Fruit fly (Drosophila melanogaster) whole organism, embryonic: ENCODE results near the gene CG14104.

Experiments
- Bgb ChIP-seq: fragments of 200-800 bp; sonication (Bioruptor generic); IDR thresholded peaks from 2 replicates; pipeline ENCODE4 v1.3.6; 2022; ENCODE audit warnings: missing biosample characterization, missing genetic modification characterization; ENCODE audit not compliant: partially characterized antibody
- CG10321 ChIP-seq: fragments of 200-800 bp; sonication (Bioruptor generic); IDR thresholded peaks from 2 replicates; pipeline ENCODE4 v1.3.6; 2022; ENCODE audit warnings: missing biosample characterization, missing genetic modification characterization
- CG10431 ChIP-seq: fragments of 200-800 bp; sonication (Bioruptor generic); optimal IDR thresholded peaks from 3 replicates; lab custom pipeline; 2018; ENCODE audit warnings: missing biosample characterization, mild to moderate bottlenecking, missing genetic modification characterization
- CG12104 ChIP-seq: fragments of 200-800 bp; sonication (Bioruptor generic); optimal IDR thresholded peaks from 3 replicates; lab custom pipeline; 2016; ENCODE audit warnings: missing biosample characterization, missing genetic modification characterization
- CG17829 ChIP-seq: fragments of 200-800 bp; optimal IDR thresholded peaks from 2 replicates; lab custom pipeline; 2019; ENCODE audit warnings: missing biosample characterization, mild to moderate bottlenecking, missing genetic modification characterization, moderate library complexity
- CG17912 ChIP-seq: fragments of 200-800 bp; sonication (Bioruptor generic); optimal IDR thresholded peaks from 2 replicates; lab custom pipeline; 2018; ENCODE audit warnings: missing biosample characterization, mild to moderate bottlenecking, missing genetic modification characterization
- CG2116 ChIP-seq: fragments of 200-800 bp; sonication (Bioruptor generic); optimal IDR thresholded peaks from 3 replicates; lab custom pipeline; 2018; ENCODE audit warnings: missing biosample characterization, mild to moderate bottlenecking, missing genetic modification characterization
- CG2129 ChIP-seq: fragments of 200-800 bp; sonication (Bioruptor generic); IDR thresholded peaks from 2 replicates; pipeline ENCODE4 v1.3.6; 2022; ENCODE audit warnings: missing biosample characterization, missing genetic modification characterization; ENCODE audit not compliant: partially characterized antibody
- CG2889 ChIP-seq: fragments of 200-800 bp; sonication (Bioruptor generic); IDR thresholded peaks from 3 replicates; pipeline ENCODE4 v1.3.6; 2022; ENCODE audit warnings: missing biosample characterization, missing genetic modification characterization
- CG34376 ChIP-seq: fragments of 200-800 bp; sonication (Bioruptor generic); optimal IDR thresholded peaks from 2 replicates; lab custom pipeline; 2018; ENCODE audit warnings: missing biosample characterization, mild to moderate bottlenecking, missing genetic modification characterization
- CG42726 ChIP-seq: fragments of 200-800 bp; sonication (Bioruptor generic); IDR thresholded peaks from 2 replicates; pipeline ENCODE4 v1.3.6; 2022; ENCODE audit warnings: missing biosample characterization, missing genetic modification characterization; ENCODE audit not compliant: partially characterized antibody
- CG4730 ChIP-seq: fragments of 200-800 bp; sonication (Bioruptor generic); IDR thresholded peaks from 2 replicates; pipeline ENCODE4 v1.3.6; 2022; ENCODE audit warnings: missing biosample characterization, missing genetic modification characterization
- CG4854 ChIP-seq: fragments of 200-800 bp; sonication (Bioruptor generic); optimal IDR thresholded peaks from 2 replicates; lab custom pipeline; 2016; ENCODE audit warnings: missing biosample characterization, missing genetic modification characterization, inconsistent platforms
- CG6175 ChIP-seq: fragments of 200-800 bp; sonication (Bioruptor generic); IDR thresholded peaks from 3 replicates; pipeline ENCODE4 v1.3.6; 2022; ENCODE audit warnings: missing biosample characterization, missing genetic modification characterization
- CG6854 ChIP-seq: fragments of 200-800 bp; sonication (Bioruptor generic); optimal IDR thresholded peaks from 3 replicates; lab custom pipeline; 2017; ENCODE audit warnings: missing biosample characterization, mild to moderate bottlenecking, missing genetic modification characterization
- CG8290 ChIP-seq, 3 experiments: fragments of 200-800 bp; sonication (Bioruptor generic); optimal IDR thresholded peaks; 2 replicates each; lab custom pipeline; 2016 to 2019; ENCODE audit warnings: missing biosample characterization in 3 of 3, missing genetic modification characterization in 3 of 3, mild to moderate bottlenecking in 2 of 3, moderate library complexity in 1 of 3
- CTCF ChIP-seq: fragments of 200-800 bp; sonication (Bioruptor generic); optimal IDR thresholded peaks from 2 replicates; lab custom pipeline; 2017; ENCODE audit warnings: missing biosample characterization, mild to moderate bottlenecking, missing genetic modification characterization, moderate library complexity
- Dll ChIP-seq: fragments of 200-800 bp; sonication (Bioruptor generic); IDR thresholded peaks from 4 replicates; pipeline ENCODE4 v1.3.6; 2022; ENCODE audit warnings: missing biosample characterization, missing genetic modification characterization; ENCODE audit not compliant: partially characterized antibody
- Dp ChIP-seq: fragments of 200-800 bp; sonication (Bioruptor generic); optimal IDR thresholded peaks from 2 replicates; lab custom pipeline; 2018; ENCODE audit warnings: missing biosample characterization, mild to moderate bottlenecking, missing genetic modification characterization, moderate library complexity
- ERR ChIP-seq: fragments of 200-800 bp; sonication (Bioruptor generic); optimal IDR thresholded peaks from 2 replicates; lab custom pipeline; 2016; ENCODE audit warnings: missing biosample characterization, missing genetic modification characterization
- HLHmδ ChIP-seq: fragments of 200-800 bp; sonication (Bioruptor generic); optimal IDR thresholded peaks from 2 replicates; lab custom pipeline; 2018; ENCODE audit warnings: missing biosample characterization, mild to moderate bottlenecking, missing genetic modification characterization, moderate library complexity
- Lpt ChIP-seq: fragments of >200 bp; optimal IDR thresholded peaks from 2 replicates; lab custom pipeline; 2018; ENCODE audit warnings: missing biosample characterization, missing genetic modification characterization
- MBD-R2 ChIP-seq: fragments of 200-800 bp; sonication (Bioruptor generic); IDR thresholded peaks from 2 replicates; pipeline ENCODE4 v1.3.6; 2022; ENCODE audit warnings: missing biosample characterization, missing genetic modification characterization
- Max ChIP-seq: fragments of 200-800 bp; sonication (Bioruptor generic); optimal IDR thresholded peaks from 2 replicates; lab custom pipeline; 2016; ENCODE audit warnings: missing biosample characterization, mild to moderate bottlenecking, missing genetic modification characterization
- Nf-YB ChIP-seq: fragments of 200-800 bp; sonication (Bioruptor generic); optimal IDR thresholded peaks from 3 replicates; lab custom pipeline; 2019; ENCODE audit warnings: missing biosample characterization, mild to moderate bottlenecking, missing genetic modification characterization, moderate library complexity
- Opbp ChIP-seq: fragments of 200-800 bp; sonication (Bioruptor generic); IDR thresholded peaks from 3 replicates; pipeline ENCODE4 v1.3.6; 2022; ENCODE audit warnings: missing biosample characterization, missing genetic modification characterization; ENCODE audit not compliant: partially characterized antibody
- Scr ChIP-seq: fragments of 200-800 bp; sonication (Bioruptor generic); IDR thresholded peaks from 2 replicates; pipeline ENCODE4 v1.3.6; 2022; ENCODE audit warnings: missing biosample characterization, missing genetic modification characterization; ENCODE audit not compliant: partially characterized antibody
- amos ChIP-seq: fragments of 200-800 bp; sonication (Bioruptor generic); IDR thresholded peaks from 2 replicates; pipeline ENCODE4 v1.3.6; 2022; ENCODE audit warnings: missing biosample characterization, missing genetic modification characterization; ENCODE audit not compliant: partially characterized antibody
- chm ChIP-seq: fragments of 200-800 bp; sonication (Bioruptor generic); IDR thresholded peaks from 2 replicates; pipeline ENCODE4 v1.3.6; 2022; ENCODE audit warnings: missing biosample characterization, missing genetic modification characterization
- gfzf ChIP-seq: fragments of 200-800 bp; sonication (Bioruptor generic); optimal IDR thresholded peaks from 2 replicates; lab custom pipeline; 2016; ENCODE audit warnings: missing biosample characterization, mild to moderate bottlenecking, missing genetic modification characterization, moderate library complexity
- her ChIP-seq: fragments of 200-800 bp; sonication (Bioruptor generic); optimal IDR thresholded peaks from 2 replicates; lab custom pipeline; 2016; ENCODE audit warnings: missing biosample characterization, missing genetic modification characterization
- hkb ChIP-seq, 2 experiments: fragments of 200-800 bp in 1 of 2; fragments of >200 bp in 1 of 2; sonication (Bioruptor generic) in 1 of 2; IDR thresholded peaks in 1 of 2; optimal IDR thresholded peaks in 1 of 2; 2 replicates each; pipeline versions ENCODE4 v1.3.6 to Lab custom; 2017 to 2022; ENCODE audit warnings: missing biosample characterization in 1 of 2, missing genetic modification characterization in 1 of 2
- hth ChIP-seq: fragments of >200 bp; optimal IDR thresholded peaks from 2 replicates; lab custom pipeline; 2017; ENCODE audit warnings: inconsistent platforms
- knrl ChIP-seq: fragments of 200-800 bp; sonication (Bioruptor generic); IDR thresholded peaks from 3 replicates; pipeline ENCODE4 v1.3.6; 2022; ENCODE audit warnings: missing biosample characterization, missing genetic modification characterization; ENCODE audit not compliant: partially characterized antibody
- lab ChIP-seq: fragments of 200-800 bp; sonication (Bioruptor generic); optimal IDR thresholded peaks from 3 replicates; lab custom pipeline; 2017; ENCODE audit warnings: missing biosample characterization, missing genetic modification characterization, mild to moderate bottlenecking, moderate library complexity, missing genetic modification reagents
- mirr ChIP-seq: fragments of 200-800 bp; sonication (Bioruptor generic); optimal IDR thresholded peaks from 3 replicates; lab custom pipeline; 2018; ENCODE audit warnings: missing biosample characterization, mild to moderate bottlenecking, missing genetic modification characterization
- nmo ChIP-seq: fragments of 200-800 bp; sonication (Bioruptor generic); optimal IDR thresholded peaks from 2 replicates; lab custom pipeline; 2018; ENCODE audit warnings: missing biosample characterization, mild to moderate bottlenecking, missing genetic modification characterization, moderate library complexity
- oc ChIP-seq: fragments of 200-800 bp; sonication (Bioruptor generic); optimal IDR thresholded peaks from 2 replicates; lab custom pipeline; 2018; ENCODE audit warnings: missing biosample characterization, mild to moderate bottlenecking, missing genetic modification characterization, moderate library complexity
- pb ChIP-seq: fragments of 200-800 bp; sonication (Bioruptor generic); optimal IDR thresholded peaks from 3 replicates; lab custom pipeline; 2016; ENCODE audit warnings: missing biosample characterization, missing genetic modification characterization
- phol ChIP-seq: fragments of 200-800 bp; sonication (Bioruptor generic); optimal IDR thresholded peaks from 3 replicates; lab custom pipeline; 2018; ENCODE audit warnings: missing biosample characterization, mild to moderate bottlenecking, missing genetic modification characterization, moderate library complexity
- pzg ChIP-seq: fragments of 200-800 bp; sonication (Bioruptor generic); optimal IDR thresholded peaks from 3 replicates; lab custom pipeline; 2018; ENCODE audit warnings: missing biosample characterization, mild to moderate bottlenecking, missing genetic modification characterization, moderate library complexity
- ranshi ChIP-seq: fragments of 200-800 bp; sonication (Bioruptor generic); IDR thresholded peaks from 2 replicates; pipeline ENCODE4 v1.3.6; 2022; ENCODE audit warnings: missing biosample characterization, missing genetic modification characterization
- schlank ChIP-seq: fragments of 200-800 bp; sonication (Bioruptor generic); optimal IDR thresholded peaks from 2 replicates; lab custom pipeline; 2018; ENCODE audit warnings: missing biosample characterization, mild to moderate bottlenecking, missing genetic modification characterization
- sd ChIP-seq: fragments of 200-800 bp; sonication (Bioruptor generic); optimal IDR thresholded peaks from 3 replicates; lab custom pipeline; 2018; ENCODE audit warnings: missing biosample characterization, mild to moderate bottlenecking, missing genetic modification characterization, moderate library complexity
- unc-4 ChIP-seq: fragments of 200-800 bp; sonication (Bioruptor generic); IDR thresholded peaks from 2 replicates; pipeline ENCODE4 v1.3.6; 2022; ENCODE audit warnings: missing biosample characterization, missing genetic modification characterization; ENCODE audit not compliant: partially characterized antibody
- vvl ChIP-seq: fragments of 200-800 bp; sonication (Bioruptor generic); IDR thresholded peaks from 2 replicates; pipeline ENCODE4 v1.3.6; 2022; ENCODE audit warnings: missing biosample characterization, missing genetic modification characterization
- wek ChIP-seq: fragments of 200-800 bp; sonication (Bioruptor generic); optimal IDR thresholded peaks from 3 replicates; lab custom pipeline; 2018; ENCODE audit warnings: missing biosample characterization, mild to moderate bottlenecking, missing genetic modification characterization, moderate library complexity
- zfh1 ChIP-seq: fragments of 200-800 bp; sonication (Bioruptor generic); IDR thresholded peaks from 3 replicates; pipeline ENCODE4 v1.3.6; 2022; ENCODE audit warnings: missing biosample characterization, missing genetic modification characterization

Gene CG14104

DNA sequence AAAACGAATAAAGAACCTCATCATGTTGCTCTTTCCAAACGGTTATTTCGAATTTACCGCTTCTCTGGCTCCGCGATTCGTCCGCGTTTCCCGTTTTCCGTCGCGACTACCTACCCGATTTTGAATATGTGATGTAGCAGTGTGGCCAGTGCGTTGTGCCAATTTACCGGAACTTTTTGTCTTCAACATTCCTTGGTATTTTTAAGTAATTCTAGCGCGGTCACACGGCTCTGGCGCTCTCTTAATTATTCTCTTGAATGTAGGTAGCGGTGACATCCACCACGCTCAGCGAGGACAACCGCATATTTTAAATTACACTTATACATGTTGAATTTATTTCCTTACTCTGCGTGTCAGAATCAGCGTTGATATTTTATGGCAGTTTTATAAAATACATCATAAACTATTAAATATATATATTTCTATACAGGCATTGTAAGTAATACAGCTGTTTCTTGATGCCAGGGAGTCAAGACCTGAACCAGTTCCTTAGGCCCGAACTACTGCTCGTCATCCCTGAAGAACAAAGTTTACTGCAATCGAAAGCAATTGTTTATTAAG is 13.5 kb downstream of the CG14104 start, which contains the start of the genes CG42637, Gyc76C and SREBP (continued):
- TF ChIP-seq nmo (GFP tag; lab: Kevin White, UChicago) (peak; percentile 40), wek (GFP tag; lab: Kevin White, UChicago) (no peak), amos (GFP tag; lab: Robert Waterston, UW) (peak; percentile 62; the same call in 1 of the 2 replicates), unc-4 (GFP tag; lab: Robert Waterston, UW) (peak; percentile 47), mirr (GFP tag; lab: Kevin White, UChicago) (peak; percentile 31), CTCF (GFP tag; lab: Kevin White, UChicago) (peak; percentile 75), Scr (GFP tag; lab: Robert Waterston, UW) (peak; percentile 15; the same call in 1 of the 2 replicates), Bgb (GFP tag; lab: Robert Waterston, UW) (peak; percentile 57), CG17912 (GFP tag; lab: Kevin White, UChicago) (no peak), Dp (GFP tag; lab: Kevin White, UChicago) (peak; percentile 84), pzg (GFP tag; lab: Kevin White, UChicago) (peak; percentile 93), knrl (GFP tag; lab: Robert Waterston, UW) (peak; percentile 56; the same call in 2 of the 3 replicates), CG2116 (GFP tag; lab: Kevin White, UChicago) (peak; percentile 69), hth (lab: Kevin White, UChicago) (no peak), CG34376 (GFP tag; lab: Kevin White, UChicago) (peak; percentile 19), Max (GFP tag; lab: Kevin White, UChicago) (peak; percentile 29), HLHmδ (peak; percentile 5), phol (tag; lab: Kevin White, UChicago) (peak; percentile 36), Opbp (GFP tag; lab: Robert Waterston, UW) (peak; percentile 69), chm (GFP tag; lab: Robert Waterston, UW) (peak; percentile 81), Dll (GFP tag; lab: Robert Waterston, UW) (no peak), CG4854 (GFP tag; lab: Kevin White, UChicago) (no peak), pb (GFP tag; lab: Kevin White, UChicago) (peak; percentile 13), CG42726 (GFP tag; lab: Robert Waterston, UW) (peak; percentile 75), CG4730 (no peak), her (GFP tag; lab: Kevin White, UChicago) (peak; percentile 13), CG6175 (GFP tag; lab: Robert Waterston, UW) (0 out of 3 replicates have a peak, but pooled peaks have one; percentile 16), oc (tag; lab: Kevin White, UChicago) (peak; percentile 10), ERR (GFP tag; lab: Kevin White, UChicago) (no peak), CG10431 (GFP tag; lab: Kevin White, UChicago) (peak; percentile 4), gfzf (GFP tag; lab: Kevin White, UChicago) (peak; percentile 96), CG8290 (GFP tag; optimal IDR thresholded peaks at IDR 0.05; lab: Kevin White, UChicago) (peak; percentile 55), CG8290 (tag; optimal IDR thresholded peaks at IDR 0.05; lab: Kevin White, UChicago) (peak in 1 of 2 experiments; percentile 82), Nf-YB (GFP tag; lab: Kevin White, UChicago) (no peak), CG2889 (GFP tag; lab: Robert Waterston, UW) (no peak), CG2129 (GFP tag; lab: Robert Waterston, UW) (no peak), MBD-R2 (GFP tag; lab: Robert Waterston, UW) (peak; percentile 44), sd (peak; percentile 97), CG17829 (tag; lab: Kevin White, UChicago) (peak; percentile 43), schlank (tag; lab: Kevin White, UChicago) (no peak), ranshi (peak; percentile 46; the same call in 1 of the 2 replicates), CG6854 (GFP tag; lab: Kevin White, UChicago) (no peak), zfh1 (GFP tag; lab: Robert Waterston, UW) (0 out of 3 replicates have a peak, but pooled peaks have one; percentile 36), CG12104 (GFP tag; lab: Kevin White, UChicago) (peak; percentile 10), hkb (optimal IDR thresholded peaks at IDR 0.05; lab: Kevin White, UChicago) (peak; percentile 47), hkb (GFP tag; IDR thresholded peaks at IDR 0.05; lab: Robert Waterston, UW) (peak; percentile 19; the same call in 1 of the 2 replicates), Lpt (GFP tag; lab: Kevin White, UChicago) (no peak), lab (GFP tag; lab: Kevin White, UChicago) (peak; percentile 40), vvl (GFP tag; lab: Robert Waterston, UW) (peak; percentile 77), CG10321 (GFP tag; lab: Robert Waterston, UW) (0 out of 2 replicates have a peak, but pooled peaks have one; percentile 28)
